Worm (Caenorhabditis elegans): Measurements from ENCODE around the gene egli-1.
A peak's percentile ranks its signal among the peaks of the same experiment; 100 is the strongest.

Gene egli-1

DNA sequence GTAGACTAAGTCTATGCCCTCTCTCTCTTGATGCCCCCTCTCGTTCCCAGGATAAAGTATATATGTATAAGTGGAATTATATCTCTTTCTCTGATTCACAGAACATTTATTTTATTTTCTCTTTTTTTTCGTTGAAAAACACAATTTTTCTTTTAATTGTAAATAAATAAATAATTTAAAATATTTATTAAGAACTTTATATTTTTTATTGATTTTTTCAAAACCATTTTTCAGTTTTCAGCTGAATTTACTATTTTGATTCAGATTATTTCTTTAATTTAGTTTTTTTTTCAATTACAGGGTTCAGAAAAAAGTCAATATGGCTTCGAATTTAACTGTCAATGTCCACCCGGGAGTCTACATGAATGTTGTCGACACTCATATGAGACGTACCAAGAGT, 7.6 kb downstream of the egli-1 start, which contains the start of gene eif-3.F:
Gene eif-3.F, plus strand, starts transcription at position 301 of the 400 bp plus-strand sequence.
- no peak for TF ChIP-seq unc-30 (tag; optimal IDR thresholded peaks at IDR 0.05)
- TF ChIP-seq nhr-20 (tag; optimal IDR thresholded peaks at IDR 0.05), result no peak
- TF ChIP-seq grh-1 (GFP tag; IDR thresholded peaks at IDR 0.05), result no peak
- TF ChIP-seq lin-15B (tag; optimal IDR thresholded peaks at IDR 0.05), result no peak
- TF ChIP-seq lin-39 (tag; optimal IDR thresholded peaks at IDR 0.05), result no peak
- TF ChIP-seq ceh-82 (tag; optimal IDR thresholded peaks at IDR 0.05), result no peak
- no peak for TF ChIP-seq nhr-47 (tag; optimal IDR thresholded peaks at IDR 0.05)
- no peak for TF ChIP-seq Y116A8C.19 (tag; optimal IDR thresholded peaks at IDR 0.05; ENCODE audit: borderline replicate concordance)

DNA sequence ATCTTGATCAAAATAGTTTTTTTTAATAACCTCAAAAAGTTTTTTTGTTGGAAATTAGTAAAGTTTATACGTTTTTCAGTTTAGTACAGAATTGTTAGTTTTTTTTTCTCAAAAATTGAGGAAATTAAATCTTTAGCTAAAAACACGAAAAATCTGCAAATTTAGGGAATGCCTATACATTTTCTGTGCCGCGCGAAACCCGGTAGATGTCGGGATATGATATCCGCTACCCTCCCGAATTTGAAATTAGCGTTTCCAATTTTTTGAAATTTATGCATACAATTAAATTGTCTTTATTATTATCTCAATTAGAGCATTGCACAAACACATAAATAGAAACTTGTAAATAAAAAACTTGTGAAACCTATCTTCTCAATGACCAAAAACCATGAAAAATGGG, 9.3 kb downstream of the egli-1 start:
- TF ChIP-seq skn-1 (tag; optimal IDR thresholded peaks at IDR 0.05) (no peak), tbx-2 (tag; optimal IDR thresholded peaks at IDR 0.05) (no peak), lir-3 (tag; optimal IDR thresholded peaks at IDR 0.05; ENCODE audit: poor library complexity) (no peak), nhr-237 (tag; optimal IDR thresholded peaks at IDR 0.05) (no peak), unc-62 (GFP tag; optimal IDR thresholded peaks at IDR 0.05) (no peak), swsn-7 (tag; optimal IDR thresholded peaks at IDR 0.05) (no peak), mdl-1 (tag; optimal IDR thresholded peaks at IDR 0.05) (no peak), nhr-47 (tag; optimal IDR thresholded peaks at IDR 0.05) (no peak), snu-23 (GFP tag; optimal IDR thresholded peaks at IDR 0.05) (no peak), efl-3 (GFP tag; optimal IDR thresholded peaks at IDR 0.05) (no peak), tlp-1 (tag; optimal IDR thresholded peaks at IDR 0.05) (no peak), dpl-1 (GFP tag; optimal IDR thresholded peaks at IDR 0.05) (no peak), irx-1 (tag; optimal IDR thresholded peaks at IDR 0.05) (no peak), sptf-1 (tag; optimal IDR thresholded peaks at IDR 0.05) (no peak), F16B12.6 (tag; optimal IDR thresholded peaks at IDR 0.05) (no peak), lin-39 (tag; optimal IDR thresholded peaks at IDR 0.05) (no peak), mep-1 (tag; optimal IDR thresholded peaks at IDR 0.05) (no peak), efl-1 (optimal IDR thresholded peaks at IDR 0.05) (no peak), efl-1 (GFP tag; optimal IDR thresholded peaks at IDR 0.05 in 1 of 2) (no peak), zip-4 (GFP tag; optimal IDR thresholded peaks at IDR 0.05) (no peak), Y116A8C.19 (tag; optimal IDR thresholded peaks at IDR 0.05; ENCODE audit: borderline replicate concordance) (no peak)

DNA sequence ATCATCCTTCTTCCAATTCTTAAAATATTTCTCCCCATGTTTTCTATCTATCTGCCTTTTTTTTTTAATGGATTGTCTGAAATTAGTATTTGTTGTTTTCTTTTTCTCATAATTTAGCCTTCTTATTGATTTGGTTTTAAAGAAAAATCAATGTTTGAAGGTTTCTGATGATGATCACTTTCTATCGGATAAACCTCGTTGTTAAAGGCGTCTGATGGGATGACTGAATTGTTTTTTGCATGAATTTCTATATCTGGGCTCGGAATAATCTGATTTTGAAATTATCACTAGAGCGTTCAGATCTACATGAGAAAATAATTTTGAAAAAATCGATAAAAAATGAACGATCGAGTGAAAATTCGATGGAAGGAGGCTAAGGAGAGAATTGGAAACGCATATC, 10.0 kb downstream of the egli-1 start, which contains the start of gene scp-1:
Gene scp-1, plus strand, starts transcription at position 301 of the 400 bp plus-strand sequence.
- TF ChIP-seq xbp-1 (tag; optimal IDR thresholded peaks at IDR 0.05) (no peak), vab-15 (tag; optimal IDR thresholded peaks at IDR 0.05) (no peak), skn-1 (tag; optimal IDR thresholded peaks at IDR 0.05) (no peak), fos-1 (tag; optimal IDR thresholded peaks at IDR 0.05) (no peak), tlp-1 (tag; optimal IDR thresholded peaks at IDR 0.05) (no peak), ceh-90 (tag; optimal IDR thresholded peaks at IDR 0.05) (no peak), mab-9 (GFP tag; IDR thresholded peaks at IDR 0.05) (no peak), nhr-12 (tag; optimal IDR thresholded peaks at IDR 0.05) (no peak), ceh-88 (GFP tag; IDR thresholded peaks at IDR 0.05) (no peak), F16B12.6 (tag; optimal IDR thresholded peaks at IDR 0.05) (no peak), alr-1 (tag; optimal IDR thresholded peaks at IDR 0.05; ENCODE audit: borderline replicate concordance) (no peak)

DNA sequence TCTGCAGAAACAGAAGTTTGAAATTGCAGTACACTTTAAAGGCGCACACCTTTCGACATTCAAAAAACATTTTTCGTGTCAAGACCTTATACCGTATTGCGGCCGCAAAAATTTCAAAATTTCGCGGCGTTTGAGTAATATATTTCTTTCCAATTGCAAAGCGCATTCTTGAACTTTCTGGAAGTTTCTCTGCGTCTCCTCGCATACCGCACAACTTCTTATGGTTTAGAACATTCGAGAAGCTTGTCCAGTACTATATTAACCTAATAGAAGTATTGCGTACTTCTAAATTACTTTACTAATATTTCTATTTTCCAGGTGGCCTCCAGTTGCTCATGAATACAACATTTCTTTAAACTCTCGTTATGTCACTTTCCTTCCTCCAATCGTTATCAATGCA, 12.9 kb downstream of the egli-1 start:
- TF ChIP-seq pqm-1 (tag; optimal IDR thresholded peaks at IDR 0.05) (no peak), mep-1 (tag; optimal IDR thresholded peaks at IDR 0.05) (peak; percentile 32), ceh-63 (GFP tag; optimal IDR thresholded peaks at IDR 0.05) (no peak), fkh-8 (tag; optimal IDR thresholded peaks at IDR 0.05) (no peak)

DNA sequence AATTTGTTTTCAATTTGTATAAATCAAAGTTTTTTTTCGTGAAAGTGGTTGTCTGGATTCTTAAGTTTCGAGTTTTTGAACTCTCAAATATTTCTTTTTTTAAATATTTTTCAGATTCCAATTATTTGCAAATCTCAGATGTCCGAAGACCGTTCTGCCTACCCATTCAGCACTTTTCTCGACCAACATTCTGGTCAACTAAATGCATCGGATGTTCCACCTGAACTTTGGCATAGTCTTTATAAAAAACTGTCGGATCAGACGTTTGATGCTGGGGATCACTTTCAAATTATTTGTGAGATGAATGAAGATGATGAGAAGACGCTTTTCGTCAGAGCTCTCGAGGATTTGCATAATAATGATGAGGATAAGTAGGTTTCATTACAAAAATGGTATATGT, 15.1 kb downstream of the egli-1 start, which contains the start of gene ttll-12:
Gene ttll-12, plus strand, starts transcription at position 139 of the 400 bp plus-strand sequence.
- TF ChIP-seq efl-1 (optimal IDR thresholded peaks at IDR 0.05) (no peak), efl-1 (GFP tag; optimal IDR thresholded peaks at IDR 0.05 in 1 of 2) (no peak), mep-1 (tag; optimal IDR thresholded peaks at IDR 0.05) (peak; percentile 10)

Measured in whole organism, L1 larva.